Worm (Caenorhabditis elegans) whole organism, dauer: ENCODE data around the gene bra-2.

Experiments used
- unc-62 ChIP-seq: sonication (generic microtip); optimal IDR thresholded peaks from 2 replicates; lab custom pipeline; 2017; ENCODE audit warnings: missing biosample characterization, missing genetic modification reagents, missing genetic modification characterization

Gene bra-2

DNA sequence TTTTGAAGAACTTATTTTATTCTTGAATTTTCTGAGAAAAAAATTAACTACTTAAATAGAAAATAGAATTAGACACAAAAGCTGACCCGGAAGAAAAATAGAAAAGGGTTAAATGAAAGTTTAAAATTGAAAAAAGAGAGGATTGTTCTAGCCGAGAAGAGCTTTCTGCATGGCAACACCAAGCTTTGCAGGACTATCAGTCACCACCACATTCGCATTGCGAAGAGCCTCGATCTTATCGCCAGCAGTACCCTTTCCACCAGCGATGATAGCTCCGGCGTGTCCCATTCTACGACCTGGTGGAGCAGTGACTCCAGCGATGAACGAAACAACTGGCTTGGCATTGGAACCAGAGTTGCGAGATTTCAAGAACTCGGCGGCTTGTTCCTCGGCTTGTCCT, 10.9 kb upstream of the bra-2 start:
- TF ChIP-seq unc-62: no peak

DNA sequence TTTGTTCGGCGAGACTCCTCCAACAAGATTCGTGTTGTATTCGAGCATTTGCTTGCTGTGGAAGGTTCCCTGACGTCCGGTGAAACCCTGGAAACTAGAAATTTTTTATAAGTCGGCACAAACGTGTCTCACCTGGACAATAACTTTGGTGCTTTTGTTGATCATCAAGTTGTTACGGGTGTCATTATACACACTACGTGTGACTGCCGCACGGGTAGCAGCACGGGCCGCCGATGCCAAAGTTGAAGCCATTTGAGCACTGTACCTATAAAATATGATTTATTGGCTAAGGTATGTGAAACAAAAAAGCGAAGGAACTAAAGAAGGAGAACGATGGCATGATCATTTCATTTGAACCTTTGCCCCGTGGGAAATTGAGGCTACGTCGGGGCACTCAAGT, 9.9 kb upstream of the bra-2 start, which contains the start of gene sucl-2:
Gene sucl-2 (minus strand): TSS at position 265 of the 400 bp plus-strand sequence.
- TF ChIP-seq unc-62: no peak

DNA sequence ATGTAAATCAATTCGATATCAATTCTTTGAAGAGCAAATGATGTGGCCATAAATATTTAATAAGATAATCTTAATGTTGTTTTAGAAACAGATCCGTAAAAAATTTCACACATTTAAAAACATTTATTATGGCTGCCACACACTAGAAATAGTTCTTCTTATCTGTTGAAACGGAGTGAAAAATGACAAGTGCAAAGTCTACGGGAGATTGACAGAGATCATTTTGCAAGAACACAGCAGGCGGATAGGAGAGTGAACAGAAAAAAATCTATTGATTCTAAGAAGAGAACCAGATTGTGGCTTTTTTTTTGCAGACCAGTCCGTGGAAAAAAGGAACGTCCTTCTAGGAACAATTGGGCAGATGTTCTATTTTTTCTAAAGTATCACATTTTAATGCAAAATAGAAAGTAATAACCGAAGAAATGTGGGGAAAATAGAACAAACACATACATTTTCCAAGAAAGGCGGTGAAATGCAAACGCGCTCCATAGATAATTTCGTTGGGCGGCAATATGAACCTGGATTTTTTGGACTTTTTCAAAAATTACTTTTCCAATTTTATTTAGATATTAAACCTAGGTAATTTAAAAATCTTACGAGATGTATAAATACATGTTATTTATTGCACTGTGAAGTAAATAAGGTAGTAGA, 9.3 kb upstream of the bra-2 start:
- no peak for TF ChIP-seq unc-62

DNA sequence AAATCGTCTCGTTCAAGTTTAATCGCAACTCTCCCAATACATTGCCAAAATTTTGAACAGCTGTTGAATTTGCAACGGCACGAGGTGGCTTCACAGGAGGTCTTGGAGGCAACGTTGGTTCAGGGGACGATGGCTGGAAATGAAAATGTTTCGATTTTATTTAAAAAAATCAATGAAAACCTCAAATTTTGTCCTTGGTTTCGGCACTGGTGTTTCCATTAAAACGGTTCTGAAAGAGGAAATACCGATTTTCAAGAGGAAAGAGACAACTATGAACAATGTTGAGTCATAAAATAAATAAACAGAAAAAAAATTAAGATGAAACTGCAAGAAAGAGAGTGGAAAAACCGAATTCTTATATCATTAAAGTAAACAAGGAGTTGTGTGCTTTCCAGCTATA, 3.8 kb upstream of the bra-2 start, which contains the start of gene F23H11.4:
Gene F23H11.4 (minus strand): TSS at position 229 of the 400 bp plus-strand sequence.
- no peak for TF ChIP-seq unc-62

- TF ChIP-seq unc-62: no peak
These were observed 3.1 kb upstream of the bra-2 start for ce11 chrIII:907990-908389.

DNA sequence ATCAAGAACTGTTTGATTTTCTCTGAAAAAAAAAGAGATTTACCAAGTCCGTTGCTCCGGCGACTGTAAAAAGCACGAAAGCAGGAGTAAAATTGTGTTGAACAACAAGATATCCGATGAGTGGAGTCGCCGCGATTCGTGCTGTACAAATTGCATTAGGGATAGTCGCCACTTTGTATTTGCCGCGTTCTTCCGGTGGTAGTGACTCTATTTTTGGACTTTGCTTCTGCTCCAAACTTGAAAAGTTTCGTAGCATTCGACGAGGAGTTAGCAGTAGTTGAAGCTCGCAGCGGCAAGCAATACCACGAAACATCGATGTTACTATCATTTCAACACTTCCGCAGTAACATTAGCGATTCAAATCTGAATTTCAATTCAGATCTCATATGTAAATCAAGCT, 1.5 kb upstream of the bra-2 start, which contains the start of gene crls-1:
Gene crls-1 (minus strand): TSS at position 363 of the 400 bp plus-strand sequence.
- TF ChIP-seq unc-62: no peak

DNA sequence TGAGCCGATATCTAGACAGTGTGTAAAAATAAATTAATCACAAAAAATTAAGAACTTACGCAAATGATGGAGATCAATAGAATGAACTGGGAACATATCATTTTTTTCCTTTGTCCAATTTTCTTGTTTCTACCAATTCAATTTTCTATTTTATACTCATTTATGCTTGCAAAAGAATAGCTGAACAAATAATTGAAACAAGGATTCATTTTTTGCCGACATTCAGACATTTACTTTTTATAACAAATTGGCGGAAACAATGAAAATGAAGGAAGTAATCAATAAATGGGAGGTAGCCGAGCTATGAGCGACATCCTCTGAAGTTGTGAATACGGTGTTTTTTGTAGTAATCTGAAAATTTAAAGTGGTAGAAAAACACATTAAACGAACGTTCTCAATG, 5.8 kb downstream of the bra-2 start, which contains the start of gene idpp-13:
Gene idpp-13 (minus strand): TSS at position 101 of the 400 bp plus-strand sequence.
- TF ChIP-seq unc-62: no peak

DNA sequence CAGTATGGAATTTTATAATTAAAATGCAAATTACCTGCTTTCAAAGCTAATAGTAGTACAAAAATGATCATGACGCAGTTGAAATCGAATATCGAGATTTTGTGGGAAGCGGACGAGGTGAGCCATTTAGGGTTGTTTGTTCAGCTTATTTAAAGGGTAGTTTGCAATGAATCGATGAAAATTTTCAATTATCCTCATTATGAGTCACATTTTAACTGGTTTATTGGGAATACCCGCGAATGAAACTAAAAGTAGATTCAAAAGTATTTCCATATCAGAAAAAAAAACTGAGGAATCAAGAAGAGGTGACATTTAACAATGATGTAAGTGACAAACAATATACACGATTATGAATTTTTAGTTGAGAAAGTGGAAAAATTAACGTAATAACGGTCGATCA, 8.3 kb downstream of the bra-2 start, which contains the start of gene F23H11.7:
Gene F23H11.7 (minus strand): TSS at position 101 of the 400 bp plus-strand sequence.
- TF ChIP-seq unc-62: no peak

ce11 chrIII:926216-926615, 15.2 kb downstream of the bra-2 start, which contains the start of gene pef-1:
Gene pef-1 (minus strand): TSS chrIII:926316.
- TF ChIP-seq unc-62: no peak

- no peak for TF ChIP-seq unc-62
These were observed 25.0 kb downstream of the bra-2 start, which contains the start of gene fbxa-55 for ce11 chrIII:936037-936507. Gene fbxa-55 (minus strand): TSS chrIII:936087.

DNA sequence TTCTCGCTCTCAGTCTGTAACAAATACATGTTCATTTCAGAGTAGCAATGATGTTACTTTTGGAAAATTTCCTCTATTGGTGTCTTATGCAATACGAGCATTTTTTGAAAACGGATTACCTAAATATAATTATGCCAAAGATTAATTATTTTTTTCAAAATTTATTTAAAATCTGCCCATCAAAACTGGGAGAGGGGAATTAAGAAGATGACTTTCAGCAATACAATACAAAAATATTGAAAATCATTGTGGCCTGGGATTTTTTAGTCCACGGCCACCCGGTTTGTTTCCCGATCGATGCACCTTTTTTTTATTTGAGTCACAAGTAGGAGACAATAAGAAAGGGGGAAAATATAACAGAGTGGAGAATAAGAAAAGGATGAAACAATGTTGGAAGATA, 26.9 kb downstream of the bra-2 start, which contains the start of gene fbxa-56:
Gene fbxa-56 (minus strand): TSS at position 101 of the 400 bp plus-strand sequence.
- no peak for TF ChIP-seq unc-62

- no peak for TF ChIP-seq unc-62
These were observed 27.5 kb downstream of the bra-2 start, which contains the start of gene fbxa-22 for ce11 chrIII:938569-938968. Gene fbxa-22 (plus strand): TSS chrIII:938869.

ce11 chrIII:941958-942357, 30.9 kb downstream of the bra-2 start:
- TF ChIP-seq unc-62: no peak

ce11 chrIII:943426-943927, 32.4 kb downstream of the bra-2 start, which contains the start of gene fbxa-59:
Gene fbxa-59 (minus strand): TSS chrIII:943476.
- no peak for TF ChIP-seq unc-62

DNA sequence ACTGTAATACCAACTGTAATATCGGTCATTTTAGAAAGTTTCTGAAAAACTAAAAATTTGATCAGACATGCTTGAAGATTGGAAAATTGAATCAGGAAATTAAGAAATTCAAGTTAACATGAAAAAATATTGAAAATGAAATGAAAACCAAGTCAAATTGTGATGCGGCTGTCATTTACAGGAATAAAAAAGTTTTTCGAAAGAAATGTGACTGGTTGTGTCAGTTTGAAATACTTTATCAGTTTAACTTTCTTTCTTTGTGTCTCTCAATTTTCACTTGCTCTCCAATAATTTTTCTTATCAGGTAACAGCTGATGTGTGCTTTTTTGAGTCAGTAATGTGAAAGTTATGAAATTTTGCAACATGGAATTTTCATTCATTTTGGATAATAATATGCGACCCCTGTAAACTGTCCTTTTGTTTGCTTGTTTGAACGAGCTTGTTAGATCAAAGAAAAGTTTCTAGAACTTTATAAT, 35.2 kb downstream of the bra-2 start, which contains the start of gene fbxa-60:
Gene fbxa-60 (minus strand): TSS at position 51 of the 476 bp plus-strand sequence.
- no peak for TF ChIP-seq unc-62

ce11 chrIII:950472-950871, 39.4 kb downstream of the bra-2 start, which contains the start of the genes fbxa-67 and fbxa-11:
Gene fbxa-67 (minus strand): TSS chrIII:950670.
Gene fbxa-11 (plus strand): TSS chrIII:950869.
- TF ChIP-seq unc-62: no peak

- TF ChIP-seq unc-62: no peak
These were observed 41.1 kb downstream of the bra-2 start, which contains the start of gene fbxa-10 for ce11 chrIII:952184-952583. Gene fbxa-10 (plus strand): TSS chrIII:952390.
